Comparison of ENCODE assay signal across 4 fruit fly cellular contexts in the genomic region with DNA sequence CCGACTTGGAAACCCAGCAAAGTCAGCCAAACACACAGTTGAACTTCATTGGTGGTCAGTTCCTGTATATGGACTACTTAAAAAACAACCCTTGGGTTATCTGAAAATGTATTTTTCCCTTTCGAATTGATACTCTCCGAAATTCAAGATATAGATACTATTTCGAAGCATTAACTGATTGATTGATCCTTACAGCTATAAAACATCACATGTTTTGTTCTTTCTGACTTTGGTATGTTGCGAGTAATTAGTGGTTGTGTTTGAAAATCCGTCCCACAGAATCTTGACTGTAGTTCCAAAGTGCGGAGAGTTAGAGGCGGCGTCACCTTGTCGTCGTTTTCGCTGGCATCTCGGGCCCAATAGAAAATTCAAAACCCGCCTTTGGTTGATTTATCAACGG.
A peak's percentile ranks its signal among the peaks of the same experiment; 100 is the strongest.
TF ChIP-seq lines count a peak whose summit lies in the region.

No protein-coding gene starts in this region.

- TF ChIP-seq CTCF in whole organism, embryonic (GFP tag; optimal IDR thresholded peaks at IDR 0.05; lab: Kevin White, UChicago) = no peak

TF ChIP-seq in whole organism, adult, 20 proteins besides CTCF, POLR2A, EP300 and RAD21:
- TF ChIP-seq toe (GFP tag; optimal IDR thresholded peaks at IDR 0.05; lab: Kevin White, UChicago) (no peak), CG7101 (tag; optimal IDR thresholded peaks at IDR 0.05; lab: Kevin White, UChicago) (peak; percentile 57), Hr96 (GFP tag; optimal IDR thresholded peaks at IDR 0.05; lab: Kevin White, UChicago) (peak; percentile 48), CG5204 (GFP tag; optimal IDR thresholded peaks at IDR 0.05; lab: Kevin White, UChicago) (peak; percentile 40), CG12768 (GFP tag; optimal IDR thresholded peaks at IDR 0.05; lab: Kevin White, UChicago) (peak; percentile 75), bab1 (GFP tag; optimal IDR thresholded peaks at IDR 0.05; lab: Kevin White, UChicago) (no peak), Clk (GFP tag; optimal IDR thresholded peaks at IDR 0.05; lab: Kevin White, UChicago) (no peak), CG7045 (GFP tag; optimal IDR thresholded peaks at IDR 0.05; lab: Kevin White, UChicago) (peak; percentile 44), CG14711 (tag; optimal IDR thresholded peaks at IDR 0.05; lab: Kevin White, UChicago) (peak; percentile 28), pad (GFP tag; optimal IDR thresholded peaks at IDR 0.05; lab: Kevin White, UChicago) (peak; percentile 1), Mnt (GFP tag; optimal IDR thresholded peaks at IDR 0.05; lab: Kevin White, UChicago) (no peak), CG11617 (GFP tag; optimal IDR thresholded peaks at IDR 0.05; lab: Kevin White, UChicago) (peak; percentile 51), kay (GFP tag; lab: Kevin White, UChicago; ENCODE audit: borderline replicate concordance) (peak; percentile 1), tj (GFP tag; optimal IDR thresholded peaks at IDR 0.05; lab: Kevin White, UChicago) (peak; percentile 33), CG33017 (tag; optimal IDR thresholded peaks at IDR 0.05; lab: Kevin White, UChicago) (peak; percentile 27)

TF ChIP-seq in whole organism, embryonic, 481 proteins besides CTCF, POLR2A, EP300 and RAD21 (continues in another document):
- TF ChIP-seq chinmo (GFP tag; IDR thresholded peaks at IDR 0.05; lab: Robert Waterston, UW; ENCODE audit: partially characterized antibody) = no peak
- peak; percentile 32 for TF ChIP-seq CG3281 (GFP tag; optimal IDR thresholded peaks at IDR 0.05; lab: Kevin White, UChicago)
- no peak for TF ChIP-seq CG13624 (GFP tag; optimal IDR thresholded peaks at IDR 0.05; lab: Kevin White, UChicago)
- no peak for TF ChIP-seq ttk (GFP tag; IDR thresholded peaks at IDR 0.05; lab: Robert Waterston, UW)
- peak; percentile 19 for TF ChIP-seq lilli (GFP tag; optimal IDR thresholded peaks at IDR 0.05; lab: Kevin White, UChicago)
- peak; percentile 9 for TF ChIP-seq pho (GFP tag; optimal IDR thresholded peaks at IDR 0.05; lab: Kevin White, UChicago)
- TF ChIP-seq Hey (tag; optimal IDR thresholded peaks at IDR 0.05; lab: Kevin White, UChicago) = no peak
- no peak for TF ChIP-seq salm (tag; optimal IDR thresholded peaks at IDR 0.05; lab: Kevin White, UChicago)
- TF ChIP-seq CG10959 (GFP tag; IDR thresholded peaks at IDR 0.05; lab: Robert Waterston, UW) = no peak
- no peak for TF ChIP-seq CG4282 (GFP tag; optimal IDR thresholded peaks at IDR 0.05; lab: Kevin White, UChicago)
- TF ChIP-seq maf-S (GFP tag; optimal IDR thresholded peaks at IDR 0.05; lab: Kevin White, UChicago) = no peak
- TF ChIP-seq da (GFP tag; optimal IDR thresholded peaks at IDR 0.05; lab: Kevin White, UChicago) = no peak
- peak; percentile 4 for TF ChIP-seq CG12155 (GFP tag; optimal IDR thresholded peaks at IDR 0.05; lab: Kevin White, UChicago)
- TF ChIP-seq CG8924 (tag; optimal IDR thresholded peaks at IDR 0.05; lab: Kevin White, UChicago) = no peak
- no peak for TF ChIP-seq emc (GFP tag; optimal IDR thresholded peaks at IDR 0.05; lab: Kevin White, UChicago)
- no peak for TF ChIP-seq br (optimal IDR thresholded peaks at IDR 0.05; lab: Kevin White, UChicago)
- TF ChIP-seq Hr39 (optimal IDR thresholded peaks at IDR 0.05; lab: Kevin White, UChicago) = no peak
- TF ChIP-seq trem (tag; optimal IDR thresholded peaks at IDR 0.05; lab: Kevin White, UChicago) = no peak
- TF ChIP-seq CG12744 (GFP tag; optimal IDR thresholded peaks at IDR 0.05; lab: Kevin White, UChicago) = no peak
- TF ChIP-seq CG7839 (tag; optimal IDR thresholded peaks at IDR 0.05; lab: Kevin White, UChicago) = no peak
- TF ChIP-seq Stat92E (GFP tag; optimal IDR thresholded peaks at IDR 0.05; lab: Kevin White, UChicago) = no peak
- TF ChIP-seq cato (GFP tag; optimal IDR thresholded peaks at IDR 0.05; lab: Kevin White, UChicago; ENCODE audit: borderline replicate concordance) = no peak
- TF ChIP-seq CG2120 (GFP tag; optimal IDR thresholded peaks at IDR 0.05; lab: Kevin White, UChicago) = peak; percentile 70
- TF ChIP-seq knrl (GFP tag; IDR thresholded peaks at IDR 0.05; lab: Robert Waterston, UW; ENCODE audit: partially characterized antibody) = no peak
- TF ChIP-seq zen (tag; optimal IDR thresholded peaks at IDR 0.05; lab: Kevin White, UChicago) = no peak

TF ChIP-seq in whole organism, prepupa, 60 proteins besides CTCF, POLR2A, EP300 and RAD21:
- TF ChIP-seq spab (GFP tag; optimal IDR thresholded peaks at IDR 0.05; lab: Kevin White, UChicago) (no peak), CG32006 (GFP tag; optimal IDR thresholded peaks at IDR 0.05; lab: Kevin White, UChicago) (peak; percentile 57), Hr39 (GFP tag; optimal IDR thresholded peaks at IDR 0.05; lab: Kevin White, UChicago) (no peak), CG6808 (GFP tag; optimal IDR thresholded peaks at IDR 0.05; lab: Kevin White, UChicago) (no peak), Met (GFP tag; optimal IDR thresholded peaks at IDR 0.05; lab: Kevin White, UChicago) (no peak), CG10631 (GFP tag; optimal IDR thresholded peaks at IDR 0.05; lab: Kevin White, UChicago) (no peak), Eip78C (GFP tag; lab: Kevin White, UChicago) (no peak), CG6854 (GFP tag; optimal IDR thresholded peaks at IDR 0.05; lab: Kevin White, UChicago) (no peak), dac (GFP tag; optimal IDR thresholded peaks at IDR 0.05; lab: Kevin White, UChicago) (no peak), CG1621 (tag; optimal IDR thresholded peaks at IDR 0.05; lab: Kevin White, UChicago) (no peak), svp (GFP tag; lab: Kevin White, UChicago) (peak; percentile 24), CG11762 (GFP tag; optimal IDR thresholded peaks at IDR 0.05; lab: Kevin White, UChicago; ENCODE audit: insufficient read depth) (no peak), vri (GFP tag; optimal IDR thresholded peaks at IDR 0.05; lab: Kevin White, UChicago) (no peak), Ets96B (tag; optimal IDR thresholded peaks at IDR 0.05; lab: Kevin White, UChicago) (no peak), achi (GFP tag; optimal IDR thresholded peaks at IDR 0.05; lab: Kevin White, UChicago) (no peak), CG15336 (GFP tag; IDR thresholded peaks at IDR 0.05; lab: Robert Waterston, UW) (no peak), CG34406 (GFP tag; optimal IDR thresholded peaks at IDR 0.05; lab: Kevin White, UChicago) (no peak), OdsH (GFP tag; optimal IDR thresholded peaks at IDR 0.05; lab: Kevin White, UChicago) (no peak), Eip93F (GFP tag; optimal IDR thresholded peaks at IDR 0.05; lab: Kevin White, UChicago) (no peak), Hr4 (GFP tag; optimal IDR thresholded peaks at IDR 0.05; lab: Kevin White, UChicago) (peak; percentile 24), fd85E (GFP tag; optimal IDR thresholded peaks at IDR 0.05; lab: Kevin White, UChicago) (no peak), lz (GFP tag; optimal IDR thresholded peaks at IDR 0.05; lab: Kevin White, UChicago) (no peak), Eip75B (GFP tag; optimal IDR thresholded peaks at IDR 0.05; lab: Kevin White, UChicago) (no peak), Gug (GFP tag; IDR thresholded peaks at IDR 0.05; lab: Robert Waterston, UW) (no peak), CG11294 (GFP tag; IDR thresholded peaks at IDR 0.05; lab: Robert Waterston, UW) (no peak), Sox102F (GFP tag; optimal IDR thresholded peaks at IDR 0.05; lab: Kevin White, UChicago) (no peak)

TF ChIP-seq in whole organism, pupa, 21 proteins besides CTCF, POLR2A, EP300 and RAD21:
- TF ChIP-seq gl (tag; optimal IDR thresholded peaks at IDR 0.05; lab: Kevin White, UChicago) = no peak
- no peak for TF ChIP-seq D1 (tag; optimal IDR thresholded peaks at IDR 0.05; lab: Kevin White, UChicago)
- peak; percentile 30 for TF ChIP-seq CG14655 (GFP tag; optimal IDR thresholded peaks at IDR 0.05; lab: Kevin White, UChicago)
- peak; percentile 43 for TF ChIP-seq CG8301 (tag; optimal IDR thresholded peaks at IDR 0.05; lab: Kevin White, UChicago)
